Worm (Caenorhabditis elegans): ENCODE measurements around the gene irld-55.

DNA sequence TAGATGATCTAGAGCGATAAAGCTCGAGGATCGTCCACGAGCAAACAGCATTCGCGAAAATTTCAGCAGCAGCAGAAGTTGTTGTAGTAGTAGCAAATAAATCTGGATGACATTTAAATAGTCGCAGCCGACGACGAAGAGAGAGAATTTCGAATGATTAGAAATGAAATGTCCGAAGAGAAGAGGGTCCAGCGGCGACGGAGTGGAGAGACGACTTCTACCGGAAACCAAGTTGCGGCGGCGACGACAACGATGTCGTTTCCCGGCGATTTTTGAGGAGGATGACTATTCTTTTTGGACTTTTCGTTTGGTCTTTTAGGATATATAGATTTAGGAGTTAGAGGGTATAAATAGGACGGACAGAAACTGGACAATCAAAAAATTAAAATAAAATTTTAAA lies 46.4 kb downstream of the irld-55 start:
- TF ChIP-seq tab-1 (GFP tag; IDR thresholded peaks at IDR 0.05), result no peak
- TF ChIP-seq ztf-23 (GFP tag; IDR thresholded peaks at IDR 0.05), result no peak

All from whole organism, midembryonic.